Worm (Caenorhabditis elegans) whole organism, early embryonic: Measurements from ENCODE around the gene hda-5.

Experiments used
- aly-1 ChIP-seq: sonication (generic microtip); optimal IDR thresholded peaks from 2 replicates; lab custom pipeline; 2016; ENCODE audit warnings: missing genetic modification characterization, missing compliant biosample characterization
- ama-1 ChIP-seq: fragments of 150-350 bp; optimal IDR thresholded peaks from 2 replicates; lab custom pipeline; 2014
- ceh-13 ChIP-seq: fragments of 200-800 bp; sonication (Bioruptor generic); optimal IDR thresholded peaks from 2 replicates; lab custom pipeline; 2018; ENCODE audit warnings: mild to moderate bottlenecking, missing genetic modification characterization, missing compliant biosample characterization
- ceh-36 ChIP-seq: sonication (generic microtip); optimal IDR thresholded peaks from 2 replicates; lab custom pipeline; 2016; ENCODE audit warnings: missing genetic modification characterization, inconsistent platforms, missing compliant biosample characterization
- ets-7 ChIP-seq: sonication (generic microtip); optimal IDR thresholded peaks from 2 replicates; lab custom pipeline; 2016; ENCODE audit warnings: missing genotype, missing genetic modification characterization, missing compliant biosample characterization
- flt-1 ChIP-seq: fragments of 200-800 bp; sonication (Bioruptor generic); IDR thresholded peaks from 2 replicates; pipeline ENCODE4 v1.3.6; 2022; ENCODE audit warnings: missing genetic modification characterization, missing compliant biosample characterization
- hmg-4 ChIP-seq: fragments of 200-800 bp; sonication (Bioruptor generic); optimal IDR thresholded peaks from 2 replicates; lab custom pipeline; 2018; ENCODE audit warnings: mild to moderate bottlenecking, missing genetic modification characterization, missing compliant biosample characterization
- hnd-1 ChIP-seq: sonication (generic microtip); optimal IDR thresholded peaks from 2 replicates; lab custom pipeline; 2016; ENCODE audit warnings: missing genetic modification characterization, missing compliant biosample characterization
- pes-1 ChIP-seq: fragments of 200-800 bp; sonication (Bioruptor generic); IDR thresholded peaks from 2 replicates; pipeline ENCODE4 v1.3.6; 2022; ENCODE audit warnings: missing genetic modification reagents, missing genetic modification characterization, missing compliant biosample characterization
- scrt-1 ChIP-seq: fragments of 200-800 bp; sonication (Bioruptor generic); IDR thresholded peaks from 2 replicates; pipeline ENCODE4 v1.3.6; 2022; ENCODE audit warnings: missing genetic modification characterization, missing compliant biosample characterization
- tbx-11 ChIP-seq: fragments of 200-800 bp; sonication (Bioruptor generic); IDR thresholded peaks from 2 replicates; pipeline ENCODE4 v1.3.6; 2022; ENCODE audit warnings: missing genetic modification characterization, missing compliant biosample characterization
- tbx-37 ChIP-seq: fragments of 200-800 bp; sonication (Bioruptor generic); conservative IDR thresholded peaks from 2 replicates; pipeline ENCODE4 v1.3.6; 2022; ENCODE audit warnings: missing genetic modification reagents, missing genetic modification characterization, missing compliant biosample characterization
- tra-4 ChIP-seq: sonication (generic microtip); optimal IDR thresholded peaks from 2 replicates; lab custom pipeline; 2017; ENCODE audit warnings: missing genetic modification characterization, missing compliant biosample characterization

DNA sequence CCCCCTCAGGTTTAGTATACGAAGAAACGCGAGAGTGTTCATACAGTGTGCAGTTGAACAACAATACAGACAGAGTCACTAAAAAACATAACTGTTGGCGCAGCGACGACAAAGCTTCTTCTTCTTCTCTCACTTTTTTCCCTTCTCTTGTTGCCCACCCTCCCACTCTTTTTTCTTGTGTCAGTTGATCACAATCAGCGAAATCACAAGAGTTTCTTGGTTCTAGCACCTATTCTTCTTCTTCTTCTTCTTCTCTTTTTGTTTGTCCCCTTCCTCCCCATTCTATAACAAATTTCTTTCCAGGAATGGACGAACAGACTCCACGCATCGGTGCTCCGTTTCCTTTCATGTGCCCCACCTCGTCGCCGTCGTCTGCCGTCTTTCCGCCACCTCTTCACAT lies 8.4 kb upstream of the hda-5 start, which contains the start of gene F43G6.4:
- TF ChIP-seq tra-4 (tag; lab: Kevin White, UChicago) (no peak), aly-1 (tag; lab: Kevin White, UChicago) (no peak), ama-1 (lab: Kevin White, UChicago) (no peak), tbx-11 (GFP tag; lab: Robert Waterston, UW) (no peak), hmg-4 (GFP tag; lab: Kevin White, UChicago) (no peak), ceh-36 (no peak), scrt-1 (no peak), flt-1 (GFP tag; lab: Robert Waterston, UW) (no peak), ets-7 (tag; lab: Kevin White, UChicago) (no peak), tbx-37 (no peak), pes-1 (no peak), hnd-1 (tag; lab: Kevin White, UChicago) (no peak), ceh-13 (GFP tag; lab: Kevin White, UChicago) (no peak)
